Fruit fly (Drosophila melanogaster) whole organism, embryonic: ENCODE data around the gene CG18095.

Experiments used
- Atf6 ChIP-seq: fragments of 200-800 bp; sonication (Bioruptor generic); IDR thresholded peaks from 2 replicates; pipeline ENCODE4 v1.3.6; 2022; ENCODE audit warnings: missing biosample characterization, missing genetic modification characterization
- B-H1 ChIP-seq: fragments of 200-800 bp; sonication (Bioruptor generic); IDR thresholded peaks from 3 replicates; pipeline ENCODE4 v1.3.6; 2022; ENCODE audit warnings: missing biosample characterization, missing genetic modification characterization
- Blimp-1 ChIP-seq: fragments of 200-800 bp; sonication (Bioruptor generic); optimal IDR thresholded peaks from 3 replicates; lab custom pipeline; 2018; ENCODE audit warnings: missing biosample characterization, missing genetic modification characterization, mild to moderate bottlenecking, moderate library complexity, missing genetic modification reagents
- BtbVII ChIP-seq: fragments of 200-800 bp; sonication (Bioruptor generic); optimal IDR thresholded peaks from 3 replicates; lab custom pipeline; 2017; ENCODE audit warnings: missing biosample characterization, mild to moderate bottlenecking, missing genetic modification characterization
- CG10147 ChIP-seq: fragments of 200-800 bp; sonication (Bioruptor generic); optimal IDR thresholded peaks from 2 replicates; lab custom pipeline; 2019; ENCODE audit warnings: missing biosample characterization, mild to moderate bottlenecking, missing genetic modification characterization, moderate library complexity
- CG10366 ChIP-seq: fragments of 200-800 bp; sonication (Bioruptor generic); IDR thresholded peaks from 2 replicates; pipeline ENCODE4 v1.3.6; 2022; ENCODE audit warnings: missing biosample characterization, missing genetic modification characterization
- CG13624 ChIP-seq: fragments of 200-800 bp; sonication (Bioruptor generic); optimal IDR thresholded peaks from 2 replicates; lab custom pipeline; 2016; ENCODE audit warnings: missing biosample characterization, missing genetic modification characterization
- CG14710 ChIP-seq: fragments of 200-800 bp; sonication (Bioruptor generic); optimal IDR thresholded peaks from 3 replicates; lab custom pipeline; 2019; ENCODE audit warnings: missing biosample characterization, mild to moderate bottlenecking, missing genetic modification characterization, moderate library complexity
- CG15269 ChIP-seq: fragments of 200-800 bp; sonication (Bioruptor generic); optimal IDR thresholded peaks from 2 replicates; lab custom pipeline; 2018; ENCODE audit warnings: missing biosample characterization, mild to moderate bottlenecking, missing genetic modification characterization, moderate library complexity
- CG1603 ChIP-seq: fragments of 200-800 bp; sonication (Bioruptor generic); optimal IDR thresholded peaks from 2 replicates; lab custom pipeline; 2019; ENCODE audit warnings: missing biosample characterization, mild to moderate bottlenecking, missing genetic modification characterization, moderate library complexity
- CG16813 ChIP-seq: fragments of 200-800 bp; sonication (Bioruptor generic); IDR thresholded peaks from 3 replicates; pipeline ENCODE4 v1.3.6; 2022; ENCODE audit warnings: missing biosample characterization, missing genetic modification characterization; ENCODE audit not compliant: partially characterized antibody
- CG17328 ChIP-seq: fragments of 200-800 bp; sonication (Bioruptor generic); IDR thresholded peaks from 2 replicates; pipeline ENCODE4 v1.3.6; 2022; ENCODE audit warnings: missing biosample characterization, missing genetic modification characterization
- CG17359 ChIP-seq: fragments of 200-800 bp; sonication (Bioruptor generic); optimal IDR thresholded peaks from 3 replicates; lab custom pipeline; 2018; ENCODE audit warnings: missing biosample characterization, mild to moderate bottlenecking, missing genetic modification characterization, moderate library complexity
- CG17361 ChIP-seq: fragments of 200-800 bp; sonication (Bioruptor generic); IDR thresholded peaks from 3 replicates; pipeline ENCODE4 v1.3.6; 2022; ENCODE audit warnings: missing biosample characterization, missing genetic modification characterization
- CG17829 ChIP-seq: fragments of 200-800 bp; optimal IDR thresholded peaks from 2 replicates; lab custom pipeline; 2019; ENCODE audit warnings: missing biosample characterization, mild to moderate bottlenecking, missing genetic modification characterization, moderate library complexity
- CG18011 ChIP-seq: fragments of 200-800 bp; sonication (Bioruptor generic); optimal IDR thresholded peaks from 2 replicates; lab custom pipeline; 2017; ENCODE audit warnings: missing biosample characterization, missing genetic modification characterization, mild to moderate bottlenecking, moderate library complexity, missing genotype
- CG2120 ChIP-seq: fragments of 200-800 bp; sonication (Bioruptor generic); optimal IDR thresholded peaks from 3 replicates; lab custom pipeline; 2016; ENCODE audit warnings: missing biosample characterization, missing genetic modification characterization
- CG2199 ChIP-seq: fragments of 200-800 bp; sonication (Bioruptor generic); IDR thresholded peaks from 3 replicates; pipeline ENCODE4 v1.3.6; 2022; ENCODE audit warnings: missing biosample characterization, missing genetic modification characterization
- CG2712 ChIP-seq: fragments of 200-800 bp; optimal IDR thresholded peaks from 3 replicates; lab custom pipeline; 2019; ENCODE audit warnings: missing biosample characterization, mild to moderate bottlenecking, missing genetic modification characterization, moderate library complexity
- CG32772 ChIP-seq: fragments of 200-800 bp; sonication (Bioruptor generic); IDR thresholded peaks from 2 replicates; pipeline ENCODE4 v1.3.6; 2022; ENCODE audit warnings: missing biosample characterization, missing genetic modification characterization
- CG3847 ChIP-seq: fragments of 200-800 bp; sonication (Bioruptor generic); IDR thresholded peaks from 2 replicates; pipeline ENCODE4 v1.3.6; 2022; ENCODE audit warnings: missing biosample characterization, missing genetic modification characterization
- CG4424 ChIP-seq: fragments of 200-800 bp; sonication (Bioruptor generic); optimal IDR thresholded peaks from 3 replicates; lab custom pipeline; 2016; ENCODE audit warnings: missing biosample characterization, missing genetic modification characterization
- CG7556 ChIP-seq: fragments of 200-800 bp; sonication (Bioruptor generic); optimal IDR thresholded peaks from 2 replicates; lab custom pipeline; 2017; ENCODE audit warnings: missing biosample characterization, mild to moderate bottlenecking, missing genetic modification characterization
- CG8290 ChIP-seq, 3 experiments: fragments of 200-800 bp; sonication (Bioruptor generic); optimal IDR thresholded peaks; 2 replicates each; lab custom pipeline; 2016 to 2019; ENCODE audit warnings: missing biosample characterization in 3 of 3, missing genetic modification characterization in 3 of 3, mild to moderate bottlenecking in 2 of 3, moderate library complexity in 1 of 3
- CTCF ChIP-seq: fragments of 200-800 bp; sonication (Bioruptor generic); optimal IDR thresholded peaks from 2 replicates; lab custom pipeline; 2017; ENCODE audit warnings: missing biosample characterization, mild to moderate bottlenecking, missing genetic modification characterization, moderate library complexity
- D19A ChIP-seq: fragments of 200-800 bp; optimal IDR thresholded peaks from 3 replicates; lab custom pipeline; 2019; ENCODE audit warnings: missing biosample characterization, mild to moderate bottlenecking, missing genetic modification characterization, moderate library complexity
- Dip3 ChIP-seq: fragments of 200-800 bp; sonication (Bioruptor generic); optimal IDR thresholded peaks from 3 replicates; lab custom pipeline; 2016; ENCODE audit warnings: missing biosample characterization, missing genetic modification characterization
- Drgx ChIP-seq: fragments of 200-800 bp; sonication (Bioruptor generic); IDR thresholded peaks from 2 replicates; pipeline ENCODE4 v1.3.6; 2022; ENCODE audit warnings: missing biosample characterization, missing genetic modification characterization
- HHEX ChIP-seq: fragments of 200-800 bp; sonication (Bioruptor generic); optimal IDR thresholded peaks from 3 replicates; lab custom pipeline; 2017; ENCODE audit warnings: missing biosample characterization, mild to moderate bottlenecking, missing genetic modification characterization, missing genetic modification reagents
- HLH4C ChIP-seq: fragments of 200-800 bp; sonication (Bioruptor generic); IDR thresholded peaks from 3 replicates; pipeline ENCODE4 v1.3.6; 2022; ENCODE audit warnings: missing biosample characterization, missing genetic modification characterization; ENCODE audit not compliant: partially characterized antibody
- HLH54F ChIP-seq: fragments of 200-800 bp; sonication (Bioruptor generic); optimal IDR thresholded peaks from 3 replicates; lab custom pipeline; 2016; ENCODE audit warnings: missing biosample characterization, missing genetic modification characterization
- Hr78 ChIP-seq, 2 experiments: fragments of 200-800 bp in 1 of 2; fragments of >200 bp in 1 of 2; sonication (Bioruptor generic) in 1 of 2; optimal IDR thresholded peaks; 2 replicates each; lab custom pipeline; 2017 to 2019; ENCODE audit warnings: missing biosample characterization in 2 of 2, missing genetic modification characterization in 2 of 2, mild to moderate bottlenecking in 1 of 2, moderate library complexity in 1 of 2
- MESR4 ChIP-seq: fragments of 200-800 bp; sonication (Bioruptor generic); optimal IDR thresholded peaks from 2 replicates; lab custom pipeline; 2018; ENCODE audit warnings: missing biosample characterization, mild to moderate bottlenecking, missing genetic modification characterization, moderate library complexity
- PHDP ChIP-seq: fragments of 200-800 bp; sonication (Bioruptor generic); optimal IDR thresholded peaks from 3 replicates; lab custom pipeline; 2018; ENCODE audit warnings: missing biosample characterization, mild to moderate bottlenecking, missing genetic modification characterization, moderate library complexity
- Scr ChIP-seq: fragments of 200-800 bp; sonication (Bioruptor generic); IDR thresholded peaks from 2 replicates; pipeline ENCODE4 v1.3.6; 2022; ENCODE audit warnings: missing biosample characterization, missing genetic modification characterization; ENCODE audit not compliant: partially characterized antibody
- Ssrp ChIP-seq: fragments of 200-800 bp; sonication (Bioruptor generic); optimal IDR thresholded peaks from 2 replicates; lab custom pipeline; 2018; ENCODE audit warnings: missing biosample characterization, mild to moderate bottlenecking, missing genetic modification characterization, moderate library complexity
- al ChIP-seq: fragments of 200-800 bp; sonication (Bioruptor generic); IDR thresholded peaks from 2 replicates; pipeline ENCODE4 v1.3.6; 2022; ENCODE audit warnings: missing biosample characterization, missing genetic modification characterization
- ara ChIP-seq: fragments of 200-800 bp; sonication (Bioruptor generic); IDR thresholded peaks from 2 replicates; pipeline ENCODE4 v1.3.6; 2022; ENCODE audit warnings: missing biosample characterization, missing genetic modification characterization
- grau ChIP-seq: fragments of 200-800 bp; optimal IDR thresholded peaks from 3 replicates; lab custom pipeline; 2019; ENCODE audit warnings: missing biosample characterization, mild to moderate bottlenecking, missing genetic modification characterization, moderate library complexity
- hkb ChIP-seq, 2 experiments: fragments of 200-800 bp in 1 of 2; fragments of >200 bp in 1 of 2; sonication (Bioruptor generic) in 1 of 2; IDR thresholded peaks in 1 of 2; optimal IDR thresholded peaks in 1 of 2; 2 replicates each; pipeline versions ENCODE4 v1.3.6 to Lab custom; 2017 to 2022; ENCODE audit warnings: missing biosample characterization in 1 of 2, missing genetic modification characterization in 1 of 2
- kay ChIP-seq: fragments of 200-800 bp; sonication (Bioruptor generic); optimal IDR thresholded peaks from 2 replicates; lab custom pipeline; 2016; ENCODE audit warnings: missing biosample characterization, missing genetic modification characterization
- lmd ChIP-seq: fragments of 200-800 bp; sonication (Bioruptor generic); IDR thresholded peaks from 2 replicates; pipeline ENCODE4 v1.3.6; 2022; ENCODE audit warnings: missing biosample characterization, missing genetic modification characterization
- luna ChIP-seq: fragments of 200-800 bp; sonication (Bioruptor generic); optimal IDR thresholded peaks from 2 replicates; lab custom pipeline; 2016; ENCODE audit warnings: missing biosample characterization, missing genetic modification characterization
- mam ChIP-seq: fragments of 200-800 bp; sonication (Bioruptor generic); optimal IDR thresholded peaks from 3 replicates; lab custom pipeline; 2016; ENCODE audit warnings: missing biosample characterization, missing genetic modification characterization
- sens ChIP-seq: fragments of 200-800 bp; sonication (Bioruptor generic); peaks from one replicate; lab custom pipeline; 2016; ENCODE audit warnings: missing biosample characterization, missing genetic modification characterization
- sima ChIP-seq: fragments of 200-800 bp; sonication (Bioruptor generic); optimal IDR thresholded peaks from 2 replicates; lab custom pipeline; 2016; ENCODE audit warnings: missing biosample characterization, missing genetic modification characterization
- tin ChIP-seq: fragments of 200-800 bp; sonication (Bioruptor generic); optimal IDR thresholded peaks from 3 replicates; lab custom pipeline; 2016; ENCODE audit warnings: missing biosample characterization, missing genetic modification characterization
- ttk ChIP-seq: fragments of 200-800 bp; sonication (Bioruptor generic); IDR thresholded peaks from 2 replicates; pipeline ENCODE4 v2.1.2; 2022; ENCODE audit warnings: missing biosample characterization, missing genetic modification characterization
- tx ChIP-seq: fragments of 200-800 bp; sonication (Bioruptor generic); optimal IDR thresholded peaks from 2 replicates; lab custom pipeline; 2016; ENCODE audit warnings: missing biosample characterization, missing genetic modification characterization
- unpg ChIP-seq: fragments of 200-800 bp; sonication (Bioruptor generic); optimal IDR thresholded peaks from 3 replicates; lab custom pipeline; 2018; ENCODE audit warnings: missing biosample characterization, mild to moderate bottlenecking, missing genetic modification characterization, moderate library complexity
- wor ChIP-seq: fragments of 200-800 bp; sonication (Bioruptor generic); IDR thresholded peaks from 2 replicates; pipeline ENCODE4 v1.3.6; 2022; ENCODE audit warnings: missing biosample characterization, missing genetic modification characterization

CG18095 gene

DNA sequence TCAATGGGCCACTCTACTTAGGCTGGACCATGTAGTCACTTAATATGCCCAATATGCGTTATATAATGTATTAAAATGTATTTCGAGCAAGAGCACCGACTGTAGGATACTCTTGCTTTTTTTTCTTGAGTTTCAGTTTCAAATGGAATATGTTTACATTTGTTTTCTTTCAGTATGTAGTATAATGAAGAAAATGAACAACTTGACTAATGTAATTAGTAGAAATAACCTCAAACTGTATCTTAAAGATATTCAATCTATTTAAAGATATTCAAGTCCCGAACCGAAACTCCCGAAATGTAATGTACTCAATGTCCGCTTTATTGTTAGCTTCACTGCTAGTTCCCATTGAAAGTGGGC, 6.6 kb downstream of the CG18095 start (continued):
- TF ChIP-seq CG10366 (peak; percentile 33), Drgx (peak; percentile 44; the same call in 1 of the 2 replicates), B-H1 (GFP tag; lab: Robert Waterston, UW) (no peak), mam (GFP tag; lab: Kevin White, UChicago) (peak; percentile 31), hkb (optimal IDR thresholded peaks at IDR 0.05; lab: Kevin White, UChicago) (no peak), hkb (GFP tag; IDR thresholded peaks at IDR 0.05; lab: Robert Waterston, UW) (no peak), tin (GFP tag; lab: Kevin White, UChicago) (peak; percentile 3), CG17359 (tag; lab: Kevin White, UChicago) (peak; percentile 32), Scr (no peak), D19A (peak; percentile 99), CG1603 (no peak), CG10147 (GFP tag; lab: Kevin White, UChicago) (peak; percentile 36), lmd (GFP tag; lab: Robert Waterston, UW) (peak; percentile 40), Hr78 (GFP tag; optimal IDR thresholded peaks at IDR 0.05; lab: Kevin White, UChicago) (no peak), BtbVII (GFP tag; lab: Kevin White, UChicago) (no peak), ttk (GFP tag; lab: Robert Waterston, UW) (no peak), sens (GFP tag; lab: Kevin White, UChicago) (peak; percentile 72), Dip3 (GFP tag; lab: Kevin White, UChicago) (peak; percentile 43), ara (GFP tag; lab: Robert Waterston, UW) (peak; percentile 26; the same call in 1 of the 2 replicates), sima (no peak), CG15269 (tag; lab: Kevin White, UChicago) (peak; percentile 65), CG16813 (GFP tag; lab: Robert Waterston, UW) (no peak), HLH4C (no peak), kay (GFP tag; lab: Kevin White, UChicago) (peak; percentile 10), CG13624 (GFP tag; lab: Kevin White, UChicago) (peak; percentile 22), tx (peak; percentile 29), CG2712 (tag; lab: Kevin White, UChicago) (peak; percentile 51), CG32772 (GFP tag; lab: Robert Waterston, UW) (no peak), CG7556 (GFP tag; lab: Kevin White, UChicago) (peak; percentile 13), PHDP (tag; lab: Kevin White, UChicago) (peak; percentile 44), CTCF (no peak), Ssrp (tag; lab: Kevin White, UChicago) (peak; percentile 61), MESR4 (GFP tag; lab: Kevin White, UChicago) (no peak), Atf6 (no peak), CG18011 (GFP tag; lab: Kevin White, UChicago) (no peak), CG8290 (GFP tag; optimal IDR thresholded peaks at IDR 0.05; lab: Kevin White, UChicago) (no peak), CG8290 (tag; optimal IDR thresholded peaks at IDR 0.05; lab: Kevin White, UChicago) (no peak), CG3847 (GFP tag; lab: Robert Waterston, UW) (0 out of 2 replicates have a peak, but pooled peaks have one; percentile 24), al (GFP tag; lab: Robert Waterston, UW) (0 out of 2 replicates have a peak, but pooled peaks have one; percentile 4), CG2199 (GFP tag; lab: Robert Waterston, UW) (no peak), CG17328 (GFP tag; lab: Robert Waterston, UW) (peak; percentile 22; the same call in 1 of the 2 replicates), unpg (GFP tag; lab: Kevin White, UChicago) (peak; percentile 52), HLH54F (GFP tag; lab: Kevin White, UChicago) (no peak), CG17361 (GFP tag; lab: Robert Waterston, UW) (peak; percentile 48; the same call in 1 of the 3 replicates), luna (GFP tag; lab: Kevin White, UChicago) (no peak), CG14710 (tag; lab: Kevin White, UChicago) (peak; percentile 1), CG17829 (peak; percentile 11), CG2120 (GFP tag; lab: Kevin White, UChicago) (peak; percentile 49), Blimp-1 (GFP tag; lab: Kevin White, UChicago) (peak; percentile 38), HHEX (GFP tag; lab: Kevin White, UChicago) (no peak), CG4424 (GFP tag; lab: Kevin White, UChicago) (peak; percentile 27), grau (peak; percentile 71), wor (no peak)
